Worm (Caenorhabditis elegans) whole organism, L2 larva: ENCODE results near the gene golg-4.

ENCODE experiments used
- R02D3.7 ChIP-seq: fragments of 150-350 bp; optimal IDR thresholded peaks from 2 replicates; lab custom pipeline; 2014; ENCODE audit warnings: missing biosample characterization, missing genetic modification characterization
- fos-1 ChIP-seq: fragments of 150-350 bp; optimal IDR thresholded peaks from 2 replicates; lab custom pipeline; 2014; ENCODE audit warnings: missing biosample characterization, missing genetic modification characterization
- lsy-2 ChIP-seq, 2 experiments: fragments of 150-350 bp in 1 of 2; sonication (generic microtip) in 1 of 2; optimal IDR thresholded peaks; 2 replicates each; lab custom pipeline; 2014 to 2017; ENCODE audit warnings: missing biosample characterization in 2 of 2, missing genetic modification characterization in 2 of 2
- nhr-12 ChIP-seq: fragments of 150-350 bp; optimal IDR thresholded peaks from 2 replicates; lab custom pipeline; 2014; ENCODE audit warnings: missing biosample characterization, missing genetic modification characterization

ce11 chrIII:3367772-3368171 is 37.6 kb upstream of the golg-4 start:
- TF ChIP-seq R02D3.7 (tag; lab: Kevin White, UChicago) (no peak), nhr-12 (no peak), fos-1 (no peak), lsy-2 (tag; optimal IDR thresholded peaks at IDR 0.05; lab: Kevin White, UChicago) (no peak)
